Worm (Caenorhabditis elegans) whole organism, young adult: ENCODE results near the gene sqv-1.

ENCODE experiments used
- B0019.2 ChIP-seq: fragments of 200-800 bp; sonication (Bioruptor generic); conservative IDR thresholded peaks from 2 replicates; pipeline ENCODE4 v1.3.6; 2022; ENCODE audit warnings: missing genetic modification reagents, missing genetic modification characterization, missing compliant biosample characterization
- F10E7.11 ChIP-seq: sonication (generic microtip); optimal IDR thresholded peaks from 2 replicates; lab custom pipeline; 2017; ENCODE audit warnings: mild to moderate bottlenecking, missing genetic modification characterization, moderate library complexity, missing compliant biosample characterization
- F23B12.7 ChIP-seq: sonication (generic microtip); optimal IDR thresholded peaks from 2 replicates; lab custom pipeline; 2017; ENCODE audit warnings: missing genetic modification characterization, mild to moderate bottlenecking, missing compliant biosample characterization, antibody characterized with exemption, moderate library complexity; ENCODE audit not compliant: insufficient read depth
- F33H1.4 ChIP-seq: fragments of 200-800 bp; sonication (Bioruptor generic); IDR thresholded peaks from 2 replicates; pipeline ENCODE4 v1.3.6; 2022; ENCODE audit warnings: missing genetic modification reagents, missing genetic modification characterization, missing compliant biosample characterization
- F39B2.1 ChIP-seq: fragments of 200-800 bp; sonication (Bioruptor generic); IDR thresholded peaks from 2 replicates; pipeline ENCODE4 v1.3.6; 2022; ENCODE audit warnings: missing genetic modification reagents, missing genetic modification characterization, missing compliant biosample characterization
- K12H6.12 ChIP-seq: fragments of 200-800 bp; sonication (Bioruptor generic); optimal IDR thresholded peaks from 2 replicates; lab custom pipeline; 2018; ENCODE audit warnings: mild to moderate bottlenecking, missing genetic modification characterization, missing compliant biosample characterization
- T07F8.4 ChIP-seq: sonication (generic microtip); optimal IDR thresholded peaks from 2 replicates; lab custom pipeline; 2016; ENCODE audit warnings: mild to moderate bottlenecking, missing genetic modification characterization, moderate library complexity, missing compliant biosample characterization
- Y53G8AR.9 ChIP-seq: fragments of 200-800 bp; sonication (Bioruptor generic); conservative IDR thresholded peaks from 2 replicates; pipeline ENCODE4 v1.3.6; 2022; ENCODE audit warnings: missing genetic modification reagents, missing genetic modification characterization, missing compliant biosample characterization
- ama-1 ChIP-seq, 3 experiments: fragments of 150-350 bp in 1 of 3; sonication (generic microtip) in 2 of 3; optimal IDR thresholded peaks; 2 replicates each; lab custom pipeline; 2014 to 2018; ENCODE audit warnings: missing biosample characterization in 2 of 3, missing genetic modification characterization in 2 of 3, missing genetic modification reagents in 2 of 3
- aptf-2 ChIP-seq: fragments of 200-800 bp; sonication (Bioruptor generic); conservative IDR thresholded peaks from 2 replicates; pipeline ENCODE4 v1.3.6; 2022; ENCODE audit warnings: missing genetic modification reagents, missing genetic modification characterization, missing compliant biosample characterization
- aptf-3 ChIP-seq: fragments of 200-800 bp; sonication (Bioruptor generic); IDR thresholded peaks from 2 replicates; pipeline ENCODE4 v1.3.6; 2022; ENCODE audit warnings: missing genetic modification characterization, missing compliant biosample characterization
- athp-1 ChIP-seq: sonication (generic microtip); optimal IDR thresholded peaks from 2 replicates; lab custom pipeline; 2017; ENCODE audit warnings: mild to moderate bottlenecking, missing genetic modification characterization, missing compliant biosample characterization
- attf-3 ChIP-seq: fragments of 200-800 bp; sonication (Bioruptor generic); conservative IDR thresholded peaks from 2 replicates; pipeline ENCODE4 v1.3.6; 2022; ENCODE audit warnings: missing genetic modification reagents, missing genetic modification characterization, missing compliant biosample characterization
- attf-5 ChIP-seq: fragments of 200-800 bp; sonication (Bioruptor generic); optimal IDR thresholded peaks from 2 replicates; lab custom pipeline; 2018; ENCODE audit warnings: mild to moderate bottlenecking, missing genetic modification characterization, missing compliant biosample characterization
- bed-1 ChIP-seq: fragments of 200-800 bp; sonication (Bioruptor generic); IDR thresholded peaks from 2 replicates; pipeline ENCODE4 v1.3.6; 2022; ENCODE audit warnings: missing genetic modification reagents, missing genetic modification characterization, missing compliant biosample characterization
- ccch-3 ChIP-seq: fragments of 200-800 bp; sonication (Bioruptor generic); optimal IDR thresholded peaks from 2 replicates; lab custom pipeline; 2018; ENCODE audit warnings: mild to moderate bottlenecking, missing genetic modification characterization, missing compliant biosample characterization
- ceh-91 ChIP-seq: fragments of 200-800 bp; sonication (Bioruptor generic); IDR thresholded peaks from 2 replicates; pipeline ENCODE4 v1.3.6; 2022; ENCODE audit warnings: missing genetic modification reagents, missing genetic modification characterization, missing compliant biosample characterization
- die-1 ChIP-seq: sonication (generic microtip); optimal IDR thresholded peaks from 2 replicates; lab custom pipeline; 2016; ENCODE audit warnings: missing genotype, mild to moderate bottlenecking, missing genetic modification characterization, missing compliant biosample characterization
- gei-17 ChIP-seq: fragments of 200-800 bp; sonication (Bioruptor generic); optimal IDR thresholded peaks from 2 replicates; lab custom pipeline; 2018; ENCODE audit warnings: mild to moderate bottlenecking, missing genetic modification characterization, missing compliant biosample characterization
- him-1 ChIP-seq: sonication (generic microtip); optimal IDR thresholded peaks from 2 replicates; lab custom pipeline; 2016; ENCODE audit warnings: missing genotype, missing genetic modification reagents, missing genetic modification characterization, missing compliant biosample characterization
- hlh-12 ChIP-seq: sonication (generic microtip); optimal IDR thresholded peaks from 2 replicates; lab custom pipeline; 2016; ENCODE audit warnings: missing genetic modification characterization, missing compliant biosample characterization
- lag-1 ChIP-seq: fragments of 200-800 bp; sonication (Bioruptor generic); IDR thresholded peaks from 2 replicates; pipeline ENCODE4 v1.3.6; 2022; ENCODE audit warnings: missing genetic modification reagents, missing genetic modification characterization, missing compliant biosample characterization
- let-607 ChIP-seq, 2 experiments: fragments of 200-800 bp in 1 of 2; sonication (Bioruptor generic) in 1 of 2; sonication (generic microtip) in 1 of 2; optimal IDR thresholded peaks; 2 replicates each; lab custom pipeline; 2016 to 2018; ENCODE audit warnings: mild to moderate bottlenecking in 2 of 2, missing compliant biosample characterization in 2 of 2, missing genetic modification characterization in 2 of 2, moderate library complexity in 2 of 2, missing genotype in 1 of 2
- mcd-1 ChIP-seq: fragments of 200-800 bp; sonication (Bioruptor generic); IDR thresholded peaks from 2 replicates; pipeline ENCODE4 v1.3.6; 2022; ENCODE audit warnings: missing genetic modification reagents, missing genetic modification characterization, missing compliant biosample characterization
- mes-4 ChIP-seq: sonication (generic microtip); optimal IDR thresholded peaks from 2 replicates; lab custom pipeline; 2016; ENCODE audit warnings: missing genotype, missing genetic modification characterization, missing compliant biosample characterization
- nfyb-1 ChIP-seq: fragments of 200-800 bp; sonication (Bioruptor generic); IDR thresholded peaks from 2 replicates; pipeline ENCODE4 v1.3.6; 2022; ENCODE audit warnings: missing genetic modification reagents, missing genetic modification characterization, missing compliant biosample characterization
- nhr-120 ChIP-seq: fragments of 200-800 bp; sonication (Bioruptor generic); IDR thresholded peaks from 2 replicates; pipeline ENCODE4 v1.3.6; 2022; ENCODE audit warnings: missing genetic modification characterization, missing compliant biosample characterization
- nhr-27 ChIP-seq: fragments of 200-800 bp; sonication (Bioruptor generic); optimal IDR thresholded peaks from 2 replicates; lab custom pipeline; 2018; ENCODE audit warnings: mild to moderate bottlenecking, missing genetic modification characterization, moderate library complexity, missing compliant biosample characterization
- nhr-80 ChIP-seq: sonication (generic microtip); optimal IDR thresholded peaks from 2 replicates; lab custom pipeline; 2016; ENCODE audit warnings: missing genetic modification characterization, missing compliant biosample characterization
- pbrm-1 ChIP-seq: fragments of 200-800 bp; sonication (Bioruptor generic); IDR thresholded peaks from 2 replicates; pipeline ENCODE4 v1.3.6; 2022; ENCODE audit warnings: missing genetic modification reagents, missing genetic modification characterization, missing compliant biosample characterization
- sdz-38 ChIP-seq: sonication (generic microtip); optimal IDR thresholded peaks from 2 replicates; lab custom pipeline; 2016; ENCODE audit warnings: missing genotype, missing genetic modification characterization, missing compliant biosample characterization
- snpc-3.4 ChIP-seq: sonication (generic microtip); optimal IDR thresholded peaks from 2 replicates; lab custom pipeline; 2017; ENCODE audit warnings: missing genetic modification characterization, mild to moderate bottlenecking, missing compliant biosample characterization, antibody characterized with exemption, moderate library complexity, missing genotype, missing genetic modification reagents
- somi-1 ChIP-seq: fragments of 200-800 bp; sonication (Bioruptor generic); optimal IDR thresholded peaks from 2 replicates; lab custom pipeline; 2018; ENCODE audit warnings: mild to moderate bottlenecking, missing genetic modification characterization, missing compliant biosample characterization
- sptf-2 ChIP-seq: fragments of 200-800 bp; sonication (Bioruptor generic); optimal IDR thresholded peaks from 2 replicates; lab custom pipeline; 2018; ENCODE audit warnings: mild to moderate bottlenecking, missing genetic modification characterization, missing compliant biosample characterization
- unc-130 ChIP-seq: sonication (generic microtip); optimal IDR thresholded peaks from 2 replicates; lab custom pipeline; 2016; ENCODE audit warnings: missing genetic modification reagents, missing genetic modification characterization, missing compliant biosample characterization
- unc-62 ChIP-seq: fragments of 150-350 bp; optimal IDR thresholded peaks from 2 replicates; lab custom pipeline; 2014; ENCODE audit warnings: missing biosample characterization, missing genetic modification reagents, missing genetic modification characterization
- xnd-1 ChIP-seq: sonication (generic microtip); optimal IDR thresholded peaks from 2 replicates; lab custom pipeline; 2016; ENCODE audit warnings: missing genotype, missing genetic modification reagents, missing genetic modification characterization, missing compliant biosample characterization

The sqv-1 gene

ce11 chrIV:8360817-8361216 lies at the start of gene sqv-1:
Gene sqv-1, plus strand, starts transcription at chrIV:8361117.
- TF ChIP-seq Y53G8AR.9 (GFP tag; lab: Robert Waterston, UW): no peak
- no peak for TF ChIP-seq attf-5 (GFP tag; lab: Kevin White, UChicago)
- TF ChIP-seq mcd-1: no peak
- TF ChIP-seq unc-130: no peak
- TF ChIP-seq bed-1 (GFP tag; lab: Robert Waterston, UW): no peak
- no peak for TF ChIP-seq nfyb-1
- TF ChIP-seq F39B2.1 (GFP tag; lab: Robert Waterston, UW): no peak
- TF ChIP-seq, all 124 proteins: peak for 0

ce11 chrIV:8312105-8312504 lies 48.8 kb upstream of the sqv-1 start:
- no peak for TF ChIP-seq snpc-3.4 (tag; lab: Kevin White, UChicago)
- TF ChIP-seq F23B12.7 (tag; lab: Kevin White, UChicago): no peak
- TF ChIP-seq ceh-91 (GFP tag; lab: Robert Waterston, UW): no peak
- TF ChIP-seq him-1: no peak
- no peak for TF ChIP-seq hlh-12 (tag; lab: Kevin White, UChicago)
- no peak for TF ChIP-seq attf-3 (GFP tag; lab: Robert Waterston, UW)
- no peak for TF ChIP-seq sdz-38 (tag; lab: Kevin White, UChicago)
- TF ChIP-seq lag-1 (GFP tag; lab: Robert Waterston, UW): no peak
- TF ChIP-seq somi-1 (GFP tag; lab: Kevin White, UChicago): no peak
- no peak for TF ChIP-seq T07F8.4 (tag; lab: Kevin White, UChicago)
- no peak for TF ChIP-seq nhr-120 (GFP tag; lab: Robert Waterston, UW)
- no peak for TF ChIP-seq attf-5 (GFP tag; lab: Kevin White, UChicago)
- no peak for TF ChIP-seq pbrm-1

- TF ChIP-seq mcd-1 (no peak), F10E7.11 (tag; lab: Kevin White, UChicago) (no peak), gei-17 (GFP tag; lab: Kevin White, UChicago) (no peak), sptf-2 (GFP tag; lab: Kevin White, UChicago) (no peak), athp-1 (tag; lab: Kevin White, UChicago) (no peak), aptf-2 (GFP tag; lab: Robert Waterston, UW) (no peak), mes-4 (tag; lab: Kevin White, UChicago) (no peak), unc-62 (GFP tag; lab: Kevin White, UChicago) (no peak), ama-1 (optimal IDR thresholded peaks at IDR 0.05; lab: Kevin White, UChicago) (no peak), ama-1 (GFP tag; optimal IDR thresholded peaks at IDR 0.05; lab: Kevin White, UChicago) (no peak), F33H1.4 (GFP tag; lab: Robert Waterston, UW) (no peak), K12H6.12 (tag; lab: Kevin White, UChicago) (no peak), nhr-27 (no peak), aptf-3 (no peak), ccch-3 (no peak), die-1 (tag; lab: Kevin White, UChicago) (no peak), xnd-1 (tag; lab: Kevin White, UChicago) (no peak)
- TF ChIP-seq, all 124 proteins: peak for 0
Measured at ce11 chrIV:8312846-8313245, 48.1 kb upstream of the sqv-1 start, which contains the start of gene F35H10.10. Gene F35H10.10, minus strand, starts transcription at chrIV:8312946.

ce11 chrIV:8317800-8318199 lies 43.1 kb upstream of the sqv-1 start:
- TF ChIP-seq nhr-80 (tag; lab: Kevin White, UChicago) (no peak), B0019.2 (GFP tag; lab: Robert Waterston, UW) (no peak), let-607 (tag; optimal IDR thresholded peaks at IDR 0.05; lab: Kevin White, UChicago) (no peak)
